Fruit fly (Drosophila melanogaster) whole organism, wandering third instar larva: ENCODE data around the gene CG18666.
A peak's percentile ranks its signal among the peaks of the same experiment; 100 is the strongest.

Experiments
- CG32264 ChIP-seq: fragments of 200-800 bp; sonication (Bioruptor generic); optimal IDR thresholded peaks from 2 replicates; lab custom pipeline; 2016; ENCODE audit warnings: missing biosample characterization, missing genetic modification characterization
- Dfd ChIP-seq: fragments of >200 bp; optimal IDR thresholded peaks from 2 replicates; lab custom pipeline; 2017; ENCODE audit warnings: missing biosample characterization, missing genetic modification characterization
- Dif ChIP-seq: fragments of 200-275, 200-300 bp; sonication (Bioruptor generic); optimal IDR thresholded peaks from 2 replicates; lab custom pipeline; 2018; ENCODE audit warnings: missing biosample characterization, missing genetic modification characterization; ENCODE audit not compliant: partially characterized antibody
- GATAd ChIP-seq: sonication (Bioruptor generic); optimal IDR thresholded peaks from 2 replicates; lab custom pipeline; 2016; ENCODE audit warnings: missing biosample characterization, missing genetic modification characterization
- Hnf4 ChIP-seq: fragments of 200-800 bp; sonication (Bioruptor generic); optimal IDR thresholded peaks from 2 replicates; lab custom pipeline; 2016; ENCODE audit warnings: missing biosample characterization, mild to moderate bottlenecking, missing genetic modification characterization
- Hr83 ChIP-seq: fragments of 200-300 bp; sonication (Bioruptor generic); optimal IDR thresholded peaks from 2 replicates; lab custom pipeline; 2016; ENCODE audit warnings: missing biosample characterization, mild to moderate bottlenecking, missing genetic modification characterization, moderate library complexity; ENCODE audit not compliant: poor library complexity, severe bottlenecking
- Mio ChIP-seq: sonication (Bioruptor generic); optimal IDR thresholded peaks from 2 replicates; lab custom pipeline; 2016; ENCODE audit warnings: missing biosample characterization, missing genetic modification characterization
- N ChIP-seq: fragments of >200 bp; optimal IDR thresholded peaks from 2 replicates; lab custom pipeline; 2018; ENCODE audit warnings: missing biosample characterization, missing external identifiers, missing genetic modification characterization
- Rel ChIP-seq, 2 experiments: fragments of 200-800 bp; sonication (Bioruptor generic) in 1 of 2; optimal IDR thresholded peaks; 2 replicates in 1 of 2; 3 replicates in 1 of 2; lab custom pipeline; 2016 to 2019; ENCODE audit warnings: mild to moderate bottlenecking in 2 of 2, missing biosample characterization in 2 of 2, missing genetic modification characterization in 2 of 2, moderate library complexity in 1 of 2
- Sp1 ChIP-seq: fragments of 200-800 bp; sonication (Bioruptor generic); optimal IDR thresholded peaks from 3 replicates; lab custom pipeline; 2019; ENCODE audit warnings: missing biosample characterization, mild to moderate bottlenecking, missing genetic modification characterization, moderate library complexity
- Vsx2 ChIP-seq: fragments of 200-300, 225-300 bp; sonication (Bioruptor generic); optimal IDR thresholded peaks from 2 replicates; lab custom pipeline; 2018; ENCODE audit warnings: missing biosample characterization, missing genetic modification characterization; ENCODE audit not compliant: partially characterized antibody
- br ChIP-seq: fragments of 200-800 bp; sonication (Bioruptor generic); optimal IDR thresholded peaks from 2 replicates; lab custom pipeline; 2016; ENCODE audit warnings: missing biosample characterization, missing genetic modification characterization
- brk ChIP-seq: fragments of 200-800 bp; sonication (Bioruptor generic); optimal IDR thresholded peaks from 2 replicates; lab custom pipeline; 2016; ENCODE audit warnings: missing biosample characterization, mild to moderate bottlenecking, missing genetic modification characterization
- dl ChIP-seq, 2 experiments: fragments of 175-275, 200-275 bp in 1 of 2; fragments of 200-275 bp in 1 of 2; sonication (Bioruptor generic); optimal IDR thresholded peaks; lab custom pipeline; 2018; ENCODE audit warnings: mild to moderate bottlenecking in 2 of 2, missing biosample characterization in 2 of 2, missing genetic modification characterization in 2 of 2, moderate library complexity in 2 of 2; ENCODE audit not compliant: partially characterized antibody in 2 of 2, insufficient read depth in 1 of 2
- dmrt93B ChIP-seq: fragments of 200-800 bp; sonication (Bioruptor generic); optimal IDR thresholded peaks from 2 replicates; lab custom pipeline; 2018; ENCODE audit warnings: missing biosample characterization, mild to moderate bottlenecking, missing genetic modification characterization
- dsf ChIP-seq: sonication (Bioruptor generic); optimal IDR thresholded peaks from 2 replicates; lab custom pipeline; 2016; ENCODE audit warnings: missing biosample characterization, missing genetic modification characterization, borderline replicate concordance
- fru ChIP-seq: fragments of 200-800 bp; sonication (Bioruptor generic); optimal IDR thresholded peaks from 3 replicates; lab custom pipeline; 2016; ENCODE audit warnings: missing biosample characterization, mild to moderate bottlenecking, missing genetic modification characterization
- h ChIP-seq: fragments of 200-800 bp; sonication (Bioruptor generic); optimal IDR thresholded peaks from 3 replicates; lab custom pipeline; 2016; ENCODE audit warnings: missing biosample characterization, mild to moderate bottlenecking, missing genetic modification characterization
- lola ChIP-seq: fragments of >200 bp; optimal IDR thresholded peaks from 2 replicates; lab custom pipeline; 2017; ENCODE audit warnings: missing biosample characterization, missing genetic modification characterization
- pan ChIP-seq: fragments of >200 bp; optimal IDR thresholded peaks from 2 replicates; lab custom pipeline; 2017
- psq ChIP-seq: fragments of 200-800 bp; sonication (Bioruptor generic); optimal IDR thresholded peaks from 3 replicates; lab custom pipeline; 2017; ENCODE audit warnings: missing biosample characterization, mild to moderate bottlenecking, missing genetic modification characterization, moderate library complexity
- rgr ChIP-seq: fragments of 200-800 bp; sonication (Bioruptor generic); optimal IDR thresholded peaks from 3 replicates; lab custom pipeline; 2016; ENCODE audit warnings: missing biosample characterization, mild to moderate bottlenecking, missing genetic modification characterization
- sage ChIP-seq: fragments of 200-800 bp; sonication (Bioruptor generic); optimal IDR thresholded peaks from 2 replicates; lab custom pipeline; 2016; ENCODE audit warnings: missing biosample characterization, mild to moderate bottlenecking, missing genetic modification characterization
- sv ChIP-seq: fragments of 200-800 bp; sonication (Bioruptor generic); optimal IDR thresholded peaks from 3 replicates; lab custom pipeline; 2016; ENCODE audit warnings: missing biosample characterization, missing genetic modification characterization
- tai ChIP-seq: sonication (Bioruptor generic); optimal IDR thresholded peaks from 2 replicates; lab custom pipeline; 2016; ENCODE audit warnings: missing biosample characterization, missing genetic modification characterization
- usp ChIP-seq: fragments of >200 bp; optimal IDR thresholded peaks from 2 replicates; lab custom pipeline; 2017; ENCODE audit warnings: missing biosample characterization, missing genetic modification characterization

CG18666 gene

dm6 chr2L:11027825-11028496 lies 6.6 kb upstream of the CG18666 start:
- TF ChIP-seq Sp1 (GFP tag; lab: Kevin White, UChicago): no peak
- TF ChIP-seq Rel (GFP tag; optimal IDR thresholded peaks at IDR 0.05; lab: Kevin White, UChicago): no peak
- TF ChIP-seq Rel (tag; optimal IDR thresholded peaks at IDR 0.05; lab: Kevin White, UChicago): no peak
- no peak for TF ChIP-seq Vsx2 (GFP tag; lab: Kevin White, UChicago)
- no peak for TF ChIP-seq dsf
- no peak for TF ChIP-seq dmrt93B (GFP tag; lab: Kevin White, UChicago)
- TF ChIP-seq dl (GFP tag; optimal IDR thresholded peaks at IDR 0.05; lab: Kevin White, UChicago; ENCODE audit: insufficient read depth in 1 of 2, partially characterized antibody in 2 of 2): no peak
- no peak for TF ChIP-seq lola (GFP tag; lab: Kevin White, UChicago)

- no peak for TF ChIP-seq psq (GFP tag; lab: Kevin White, UChicago)
- TF ChIP-seq h (GFP tag; lab: Kevin White, UChicago): no peak
- TF ChIP-seq br: no peak
- no peak for TF ChIP-seq dmrt93B (GFP tag; lab: Kevin White, UChicago)
Observed at dm6 chr2L:11032285-11032970, 2.2 kb upstream of the CG18666 start.

dm6 chr2L:11037583-11038517 lies 3.3 kb downstream of the CG18666 start:
- no peak for TF ChIP-seq Hr83
- TF ChIP-seq fru (GFP tag; lab: Kevin White, UChicago): peak; percentile 27
- peak; percentile 16 for TF ChIP-seq rgr
- peak; percentile 36 for TF ChIP-seq br
- TF ChIP-seq sv: peak; percentile 43
- no peak for TF ChIP-seq pan (lab: Kevin White, UChicago)
- TF ChIP-seq CG32264 (GFP tag; lab: Kevin White, UChicago): no peak
- peak; percentile 43 for TF ChIP-seq tai (GFP tag; lab: Kevin White, UChicago)

- TF ChIP-seq Rel (GFP tag; optimal IDR thresholded peaks at IDR 0.05; lab: Kevin White, UChicago): no peak
- TF ChIP-seq Rel (tag; optimal IDR thresholded peaks at IDR 0.05; lab: Kevin White, UChicago): peak; percentile 36
- TF ChIP-seq psq (GFP tag; lab: Kevin White, UChicago): no peak
- TF ChIP-seq Hnf4: no peak
- TF ChIP-seq Dif (GFP tag; lab: Kevin White, UChicago): peak; percentile 38
- TF ChIP-seq CG32264 (GFP tag; lab: Kevin White, UChicago): no peak
- peak; percentile 54 for TF ChIP-seq brk (GFP tag; lab: Kevin White, UChicago)
- no peak for TF ChIP-seq tai (GFP tag; lab: Kevin White, UChicago)
- TF ChIP-seq pan (lab: Kevin White, UChicago): no peak
- peak; percentile 34 for TF ChIP-seq h (GFP tag; lab: Kevin White, UChicago)
- TF ChIP-seq sage (GFP tag; lab: Kevin White, UChicago): peak; percentile 11
- TF ChIP-seq dl (GFP tag; optimal IDR thresholded peaks at IDR 0.05; lab: Kevin White, UChicago; ENCODE audit: insufficient read depth in 1 of 2, partially characterized antibody in 2 of 2): no peak
- no peak for TF ChIP-seq Mio
- TF ChIP-seq Dfd (GFP tag; lab: Kevin White, UChicago): no peak
Observed at dm6 chr2L:11038918-11039317, 4.3 kb downstream of the CG18666 start.

- TF ChIP-seq N (GFP tag; lab: Kevin White, UChicago): no peak
- TF ChIP-seq usp (GFP tag; lab: Kevin White, UChicago): no peak
- TF ChIP-seq GATAd: no peak
- no peak for TF ChIP-seq sv
- TF ChIP-seq rgr: no peak
- TF ChIP-seq Mio: no peak
Observed at dm6 chr2L:11039548-11040144, 5.1 kb downstream of the CG18666 start.
